Fruit fly (Drosophila melanogaster) whole organism, wandering third instar larva: ENCODE measurements around the gene Arl6IP1.

Experiments
- CrebA ChIP-seq: fragments of 200-800 bp; sonication (Bioruptor generic); optimal IDR thresholded peaks from 2 replicates; lab custom pipeline; 2016; ENCODE audit warnings: missing biosample characterization, mild to moderate bottlenecking, missing genetic modification characterization, borderline replicate concordance
- Dif ChIP-seq: fragments of 200-275, 200-300 bp; sonication (Bioruptor generic); optimal IDR thresholded peaks from 2 replicates; lab custom pipeline; 2018; ENCODE audit warnings: missing biosample characterization, missing genetic modification characterization; ENCODE audit not compliant: partially characterized antibody
- lola ChIP-seq: fragments of >200 bp; optimal IDR thresholded peaks from 2 replicates; lab custom pipeline; 2017; ENCODE audit warnings: missing biosample characterization, missing genetic modification characterization
- sage ChIP-seq: fragments of 200-800 bp; sonication (Bioruptor generic); optimal IDR thresholded peaks from 2 replicates; lab custom pipeline; 2016; ENCODE audit warnings: missing biosample characterization, mild to moderate bottlenecking, missing genetic modification characterization
- sv ChIP-seq: fragments of 200-800 bp; sonication (Bioruptor generic); optimal IDR thresholded peaks from 3 replicates; lab custom pipeline; 2016; ENCODE audit warnings: missing biosample characterization, missing genetic modification characterization
- woc ChIP-seq: sonication (Bioruptor generic); optimal IDR thresholded peaks from 2 replicates; lab custom pipeline; 2016; ENCODE audit warnings: missing biosample characterization, mild to moderate bottlenecking, missing genetic modification characterization

DNA sequence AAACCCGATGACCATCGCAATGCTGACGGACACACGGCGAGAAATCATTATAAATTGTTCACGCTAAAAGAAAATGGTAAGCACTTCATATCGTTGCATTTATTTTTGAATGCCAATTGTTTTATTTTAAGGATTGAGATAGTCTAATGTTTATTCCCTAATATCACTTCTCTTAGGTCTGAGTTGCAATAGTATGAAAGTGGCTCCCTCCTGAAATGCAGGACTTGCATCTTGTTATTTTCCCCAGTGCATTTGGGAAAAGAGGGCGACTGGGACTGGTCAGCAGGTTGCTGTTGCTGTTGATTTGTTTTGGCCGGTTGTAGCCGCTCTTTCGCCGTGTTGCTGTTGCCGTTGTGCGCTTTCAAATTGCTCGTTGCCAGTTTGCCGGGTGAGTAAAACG lies 33.1 kb downstream of the Arl6IP1 start:
- TF ChIP-seq lola (no peak), sage (GFP tag; lab: Kevin White, UChicago) (no peak), CrebA (GFP tag; lab: Kevin White, UChicago) (no peak), sv (no peak), Dif (GFP tag; lab: Kevin White, UChicago) (no peak), woc (GFP tag; lab: Kevin White, UChicago) (no peak)
